Fruit fly (Drosophila melanogaster): ENCODE measurements around the gene Snap25.

The Snap25 gene

dm6 chr3L:24073713-24074292 is at the start of gene Snap25:
Snap25 (plus strand) TSS chr3L:24074180.
- TF ChIP-seq noc (tag; optimal IDR thresholded peaks at IDR 0.05): no peak

DNA sequence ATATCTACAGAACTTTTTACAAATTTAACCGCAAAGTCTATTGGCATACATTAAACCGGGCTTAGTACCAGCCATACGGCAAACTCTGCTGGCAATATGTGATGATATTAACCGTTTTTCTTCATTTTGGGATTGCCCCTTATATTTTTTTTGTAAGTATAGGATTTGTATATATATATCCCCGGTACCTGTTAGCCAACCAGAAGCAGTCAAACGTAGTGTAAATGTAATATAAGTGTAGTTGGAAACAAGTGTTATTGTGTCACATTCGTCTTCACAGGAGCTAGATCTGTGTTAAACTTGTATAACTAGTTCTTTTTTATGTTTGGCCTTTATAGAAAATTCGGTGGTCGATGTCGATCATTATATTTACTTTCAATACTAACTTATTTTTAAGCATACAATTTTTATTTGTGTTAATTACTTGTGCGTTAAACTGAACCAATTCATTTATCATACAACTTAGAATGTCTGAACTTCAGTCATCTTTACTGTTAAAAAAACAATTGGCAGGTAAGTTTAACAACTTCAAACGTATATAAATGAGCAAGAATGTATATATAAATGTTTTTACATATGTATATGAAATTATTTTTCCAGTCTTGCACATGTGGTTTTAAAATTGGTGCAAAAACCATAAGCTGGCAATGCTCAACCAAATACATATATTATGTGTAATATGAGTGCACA is 45.6 kb upstream of the Snap25 start, which contains the start of gene CG40045:
Gene CG40045, plus strand, starts transcription at position 305 of the 690 bp plus-strand sequence.
- TF ChIP-seq noc (tag; optimal IDR thresholded peaks at IDR 0.05): no peak

DNA sequence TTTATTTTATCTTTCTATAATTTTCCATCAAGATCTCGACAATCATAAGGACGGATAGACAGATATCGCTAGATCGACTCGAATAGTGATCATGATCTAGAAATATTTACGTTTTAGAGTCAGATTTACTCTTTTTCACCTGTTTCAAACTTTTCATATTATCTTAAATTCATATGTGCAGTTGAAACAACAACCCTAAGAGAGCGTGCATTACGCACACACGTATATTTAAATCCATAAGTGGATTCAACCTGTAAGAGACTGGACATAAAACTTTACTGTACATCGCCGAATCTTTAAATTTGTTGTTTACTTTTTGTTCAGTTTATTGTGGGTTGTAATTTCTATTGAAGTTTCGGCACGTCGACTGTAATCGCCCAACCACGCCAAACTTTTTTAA is 44.2 kb upstream of the Snap25 start:
- TF ChIP-seq noc (tag; optimal IDR thresholded peaks at IDR 0.05): no peak

dm6 chr3L:24083017-24083694 is 9.2 kb downstream of the Snap25 start:
- no peak for TF ChIP-seq noc (tag; optimal IDR thresholded peaks at IDR 0.05)

DNA sequence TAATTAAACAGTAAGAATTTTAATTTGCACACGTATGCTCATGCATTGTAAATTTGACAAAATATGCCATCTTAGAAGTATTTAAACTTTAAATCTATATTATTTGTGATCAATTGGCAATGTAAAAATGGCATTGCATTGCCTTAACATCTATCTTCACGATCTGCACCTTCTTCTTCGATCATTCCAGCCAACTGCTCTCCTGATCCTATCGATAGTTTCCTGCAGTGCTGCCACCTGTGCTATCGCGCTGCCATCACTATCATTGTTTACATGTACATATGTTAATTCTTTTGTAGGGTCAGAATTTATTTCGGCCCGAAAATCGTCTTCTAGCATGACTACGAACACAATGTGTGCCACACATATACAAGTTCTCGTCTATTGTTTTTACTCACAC is 157.4 kb downstream of the Snap25 start:
- no peak for TF ChIP-seq noc (tag; optimal IDR thresholded peaks at IDR 0.05)

DNA sequence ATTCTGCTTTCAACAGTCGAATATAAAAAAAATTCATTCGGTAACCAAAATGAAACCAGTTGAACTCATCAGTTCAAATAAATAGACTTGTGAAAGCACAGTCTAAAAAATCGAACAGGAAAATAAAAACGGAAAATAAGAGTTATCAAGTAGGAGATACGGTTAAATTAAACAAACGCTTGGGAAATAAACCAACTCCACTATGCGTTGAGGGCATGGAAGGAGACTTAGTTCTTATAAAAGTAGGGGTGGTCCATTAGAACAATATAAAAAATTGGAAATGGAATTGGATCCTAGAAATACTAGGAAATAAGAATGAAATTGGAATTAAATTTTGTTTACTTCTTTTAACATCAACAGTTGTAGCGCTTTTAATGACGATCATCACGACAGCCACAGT is 178.9 kb downstream of the Snap25 start:
- TF ChIP-seq noc (tag; optimal IDR thresholded peaks at IDR 0.05): no peak

DNA sequence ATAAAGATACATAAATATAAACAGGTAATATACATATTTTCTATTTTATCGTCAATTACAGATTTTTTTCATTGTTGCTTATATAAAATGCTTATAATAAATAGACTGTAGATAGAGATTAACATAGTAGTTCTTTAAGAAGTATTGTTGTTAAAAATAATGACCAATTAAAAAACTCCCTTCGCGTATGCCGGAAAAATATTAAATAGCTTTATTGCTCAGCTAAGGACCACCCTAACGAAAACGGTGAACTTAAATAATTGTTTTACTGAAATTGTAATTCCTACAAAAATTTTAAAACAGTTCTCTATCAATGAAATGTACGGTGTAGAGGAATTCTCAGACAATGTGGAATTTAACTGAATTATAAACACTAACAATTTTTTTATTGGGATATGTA is 250.6 kb downstream of the Snap25 start, which contains the start of gene nvd:
Gene nvd, plus strand, starts transcription at position 301 of the 400 bp plus-strand sequence.
- TF ChIP-seq noc (tag; optimal IDR thresholded peaks at IDR 0.05): no peak
